Fruit fly (Drosophila melanogaster): Measurements from ENCODE around the gene c11.1.
A peak's percentile ranks its signal among the peaks of the same experiment; 100 is the strongest.

The c11.1 gene

DNA sequence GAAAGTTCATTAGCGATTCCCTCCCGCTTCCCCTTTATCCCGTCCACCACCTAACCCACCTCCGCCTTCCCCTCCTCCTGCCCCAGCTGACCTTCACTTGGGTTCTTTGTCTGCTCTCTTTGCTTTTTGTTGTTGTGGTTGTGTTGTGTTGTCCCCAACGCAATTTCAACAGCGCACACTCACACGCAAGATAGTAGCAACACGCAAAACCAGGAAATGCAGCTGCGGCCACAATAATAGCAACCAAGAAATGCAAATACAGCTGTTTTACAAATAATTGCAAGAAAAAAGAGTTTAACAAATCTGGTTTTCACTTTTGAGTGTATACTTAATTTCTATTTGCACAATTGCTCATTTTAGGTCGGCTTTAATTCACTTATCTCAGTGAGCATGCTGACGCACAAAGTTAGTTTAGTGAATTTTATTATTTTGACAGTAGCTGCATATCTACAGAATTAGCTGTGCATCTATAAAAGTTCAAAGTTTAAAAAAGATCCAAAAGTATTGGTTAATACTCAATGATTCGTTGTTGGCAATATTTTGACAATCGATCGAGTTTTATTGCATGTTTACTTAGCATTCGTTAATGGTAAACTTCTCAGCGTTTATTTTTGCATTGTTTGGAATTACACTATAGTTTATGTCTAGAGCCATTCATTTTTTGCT is 31.6 kb downstream of the c11.1 start (continued):
- peak; percentile 39 for TF ChIP-seq az2 (GFP tag; optimal IDR thresholded peaks at IDR 0.05)
- peak; percentile 51 for TF ChIP-seq Drgx (GFP tag; IDR thresholded peaks at IDR 0.05)
- TF ChIP-seq pum (GFP tag; optimal IDR thresholded peaks at IDR 0.05): peak; percentile 12
- peak; percentile 43; the same call in 1 of the 2 replicates for TF ChIP-seq stc (GFP tag; IDR thresholded peaks at IDR 0.05)
- TF ChIP-seq CG10543 (GFP tag; optimal IDR thresholded peaks at IDR 0.05): no peak
- no peak for TF ChIP-seq fd96Cb (tag; optimal IDR thresholded peaks at IDR 0.05)
- peak; percentile 34 for TF ChIP-seq CG2678 (tag; optimal IDR thresholded peaks at IDR 0.05)
- peak; percentile 51 for TF ChIP-seq slbo (GFP tag; IDR thresholded peaks at IDR 0.05)
- TF ChIP-seq bigmax (GFP tag; optimal IDR thresholded peaks at IDR 0.05): no peak
- TF ChIP-seq CG5953 (GFP tag; IDR thresholded peaks at IDR 0.05): no peak
- no peak for TF ChIP-seq grn (GFP tag; optimal IDR thresholded peaks at IDR 0.05)
- no peak for TF ChIP-seq CG11456 (GFP tag; IDR thresholded peaks at IDR 0.05)
- TF ChIP-seq Xrp1 (GFP tag; IDR thresholded peaks at IDR 0.05): peak; percentile 49; the same call in 1 of the 2 replicates
- TF ChIP-seq pzg (GFP tag; optimal IDR thresholded peaks at IDR 0.05): no peak
- TF ChIP-seq mld (GFP tag; IDR thresholded peaks at IDR 0.05; ENCODE audit: partially characterized antibody): no peak
- TF ChIP-seq CG11696 (GFP tag; IDR thresholded peaks at IDR 0.05): peak; percentile 95
- no peak for TF ChIP-seq CG10959 (GFP tag; IDR thresholded peaks at IDR 0.05)
- TF ChIP-seq CG18599 (GFP tag; optimal IDR thresholded peaks at IDR 0.05): peak; percentile 18
- peak; percentile 30; the same call in 1 of the 2 replicates for TF ChIP-seq wor (GFP tag; IDR thresholded peaks at IDR 0.05)
- peak; percentile 45 for TF ChIP-seq dmrt99B (tag; optimal IDR thresholded peaks at IDR 0.05)
- no peak for TF ChIP-seq CG12769 (tag; optimal IDR thresholded peaks at IDR 0.05)
- TF ChIP-seq CG11093 (GFP tag; IDR thresholded peaks at IDR 0.05): no peak
- TF ChIP-seq klu (GFP tag; IDR thresholded peaks at IDR 0.05): no peak
- TF ChIP-seq inv (GFP tag; IDR thresholded peaks at IDR 0.05; ENCODE audit: partially characterized antibody): no peak
- no peak for TF ChIP-seq CG4854 (GFP tag; optimal IDR thresholded peaks at IDR 0.05)
- peak; percentile 7 for TF ChIP-seq CG4424 (GFP tag; optimal IDR thresholded peaks at IDR 0.05)
- TF ChIP-seq cas (GFP tag; IDR thresholded peaks at IDR 0.05): no peak
- no peak for TF ChIP-seq CG4328 (GFP tag; optimal IDR thresholded peaks at IDR 0.05)
- TF ChIP-seq wdn (GFP tag; IDR thresholded peaks at IDR 0.05): no peak
- no peak for TF ChIP-seq cato (GFP tag; optimal IDR thresholded peaks at IDR 0.05; ENCODE audit: borderline replicate concordance)
- TF ChIP-seq phol (tag; optimal IDR thresholded peaks at IDR 0.05): peak; percentile 15
- TF ChIP-seq CG10431 (GFP tag; optimal IDR thresholded peaks at IDR 0.05): no peak
- TF ChIP-seq Bteb2 (GFP tag; optimal IDR thresholded peaks at IDR 0.05): no peak
- TF ChIP-seq sens (GFP tag): peak; percentile 77
- no peak for TF ChIP-seq fu2 (GFP tag; optimal IDR thresholded peaks at IDR 0.05)
- 0 out of 2 replicates have a peak, but pooled peaks have one; percentile 19 for TF ChIP-seq Ada2b (GFP tag; IDR thresholded peaks at IDR 0.05)
- TF ChIP-seq hb (GFP tag; IDR thresholded peaks at IDR 0.05; ENCODE audit: partially characterized antibody): no peak
- TF ChIP-seq zen (tag; optimal IDR thresholded peaks at IDR 0.05): no peak
- TF ChIP-seq CG16863 (GFP tag; optimal IDR thresholded peaks at IDR 0.05): no peak
- no peak for TF ChIP-seq rib (GFP tag; IDR thresholded peaks at IDR 0.05)
- TF ChIP-seq CG11247 (GFP tag; IDR thresholded peaks at IDR 0.05): no peak
- no peak for TF ChIP-seq zfh2 (GFP tag; optimal IDR thresholded peaks at IDR 0.05)
- no peak for TF ChIP-seq CG17612 (GFP tag; IDR thresholded peaks at IDR 0.05)
- no peak for TF ChIP-seq HLH3B (GFP tag; IDR thresholded peaks at IDR 0.05)
- TF ChIP-seq CG7839 (tag; optimal IDR thresholded peaks at IDR 0.05): peak; percentile 3
- TF ChIP-seq Side (GFP tag; optimal IDR thresholded peaks at IDR 0.05): no peak
- TF ChIP-seq PHDP (tag; optimal IDR thresholded peaks at IDR 0.05): no peak
- TF ChIP-seq otp (GFP tag; IDR thresholded peaks at IDR 0.05): no peak
- no peak for TF ChIP-seq her (GFP tag; optimal IDR thresholded peaks at IDR 0.05)
- peak; percentile 51; the same call in 2 of the 3 replicates for TF ChIP-seq row (GFP tag; IDR thresholded peaks at IDR 0.05)
- TF ChIP-seq CG17359 (tag; optimal IDR thresholded peaks at IDR 0.05): peak; percentile 30

Data from whole organism, embryonic.